Worm (Caenorhabditis elegans) whole organism, L1 larva: ENCODE measurements around the gene C06H5.14.

ENCODE experiments used
- elt-3 ChIP-seq, 6 experiments: fragments of 150-350 bp in 1 of 6; sonication (generic microtip); optimal IDR thresholded peaks; 2 replicates each; lab custom pipeline; 2017 to 2018; ENCODE audit warnings: missing biosample characterization in 6 of 6, missing genetic modification characterization in 6 of 6, inconsistent platforms in 1 of 6
- nhr-11 ChIP-seq: fragments of 150-350 bp; optimal IDR thresholded peaks from 2 replicates; lab custom pipeline; 2014; ENCODE audit warnings: missing biosample characterization, missing genetic modification characterization
- vab-15 ChIP-seq: sonication (generic microtip); optimal IDR thresholded peaks from 2 replicates; lab custom pipeline; 2017; ENCODE audit warnings: missing genotype, mild to moderate bottlenecking, missing genetic modification characterization, missing compliant biosample characterization
- zag-1 ChIP-seq: fragments of 150-350 bp; optimal IDR thresholded peaks from 2 replicates; lab custom pipeline; 2014; ENCODE audit warnings: missing biosample characterization, missing genetic modification characterization
- ztf-11 ChIP-seq, 2 experiments: sonication (generic microtip); optimal IDR thresholded peaks; 2 replicates each; lab custom pipeline; 2016 to 2017; ENCODE audit warnings: missing genetic modification characterization in 2 of 2, missing biosample characterization in 1 of 2, missing compliant biosample characterization in 1 of 2

ce11 chrV:17859519-17859918, 44.4 kb upstream of the C06H5.14 start:
- no peak for TF ChIP-seq ztf-11 (tag; optimal IDR thresholded peaks at IDR 0.05; lab: Kevin White, UChicago)
- no peak for TF ChIP-seq vab-15 (tag; lab: Kevin White, UChicago)
- no peak for TF ChIP-seq zag-1 (tag; lab: Kevin White, UChicago)
- no peak for TF ChIP-seq nhr-11 (tag; lab: Kevin White, UChicago)
- TF ChIP-seq elt-3 (tag; optimal IDR thresholded peaks at IDR 0.05; lab: Kevin White, UChicago) = no peak
